Fruit fly (Drosophila melanogaster) S2 (cell line): Measurements from ENCODE around the gene Cox17.

Experiments used
- CG8478 ChIP-seq: fragments of >200 bp; optimal IDR thresholded peaks from 2 replicates; lab custom pipeline; 2018
- CTCF ChIP-seq, 2 experiments: fragments of >200 bp; optimal IDR thresholded peaks; 2 replicates each; lab custom pipeline; 2018

- TF ChIP-seq CTCF (optimal IDR thresholded peaks at IDR 0.05; lab: Kevin White, UChicago) (no peak), CG8478 (lab: Kevin White, UChicago) (no peak)
Observed at dm6 chrX:15077576-15078136, 6.8 kb downstream of the Cox17 start.
